Worm (Caenorhabditis elegans) whole organism, L2 larva: ENCODE results near the gene F56B3.4.

Source experiments
- ceh-82 ChIP-seq: fragments of 150-350 bp; optimal IDR thresholded peaks from 2 replicates; lab custom pipeline; 2014; ENCODE audit warnings: missing biosample characterization, missing genetic modification characterization
- elt-3 ChIP-seq: sonication (generic microtip); optimal IDR thresholded peaks from 2 replicates; lab custom pipeline; 2017; ENCODE audit warnings: missing biosample characterization, missing genetic modification characterization
- sma-9 ChIP-seq, 2 experiments: fragments of 150-350 bp in 1 of 2; sonication (generic microtip) in 1 of 2; optimal IDR thresholded peaks; 2 replicates each; lab custom pipeline; 2014 to 2016; ENCODE audit warnings: missing genetic modification characterization in 2 of 2, mild to moderate bottlenecking in 1 of 2, missing biosample characterization in 1 of 2, missing compliant biosample characterization in 1 of 2, missing genetic modification reagents in 1 of 2, moderate library complexity in 1 of 2
- ztf-4 ChIP-seq: fragments of 150-350 bp; optimal IDR thresholded peaks from 2 replicates; lab custom pipeline; 2014; ENCODE audit warnings: missing biosample characterization, missing genetic modification characterization

DNA sequence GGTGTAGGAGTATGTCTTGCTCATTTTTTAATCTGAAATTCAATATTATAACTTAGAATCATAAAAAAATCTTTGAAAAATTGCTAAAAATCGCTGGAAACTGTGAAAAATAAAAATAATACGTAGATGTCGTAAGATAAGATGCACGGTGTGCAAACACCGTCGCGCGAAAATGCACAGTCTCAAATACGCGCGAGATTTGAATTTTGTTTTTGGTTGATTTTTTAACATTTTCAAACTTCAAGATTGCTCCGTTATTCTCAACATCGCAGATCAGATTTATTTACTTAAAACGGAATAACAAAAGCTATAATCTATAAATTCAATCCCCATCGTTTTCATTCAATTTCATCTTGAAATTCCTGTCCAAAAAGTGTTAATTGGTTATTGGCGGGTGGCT, 48.0 kb upstream of the F56B3.4 start, which contains the start of gene Y55F3BR.6:
- no peak for TF ChIP-seq sma-9 (GFP tag; optimal IDR thresholded peaks at IDR 0.05; lab: Kevin White, UChicago)
- TF ChIP-seq sma-9 (tag; optimal IDR thresholded peaks at IDR 0.05; lab: Kevin White, UChicago): no peak
- TF ChIP-seq ztf-4 (tag; lab: Kevin White, UChicago): no peak
- no peak for TF ChIP-seq ceh-82 (tag; lab: Kevin White, UChicago)
- TF ChIP-seq elt-3: no peak
